Worm (Caenorhabditis elegans) whole organism, L4 larva: ENCODE data around the gene srbc-7.

Experiments
- ama-1 ChIP-seq: fragments of 150-350 bp; optimal IDR thresholded peaks from 2 replicates; lab custom pipeline; 2014; ENCODE audit warnings: inconsistent platforms, mixed read lengths
- madf-5 ChIP-seq, 2 experiments: fragments of 200-800 bp; sonication (Bioruptor generic); IDR thresholded peaks; 2 replicates each; pipeline ENCODE4 v1.3.6; 2022; ENCODE audit warnings: missing compliant biosample characterization in 2 of 2, missing genetic modification characterization in 2 of 2
- nhr-11 ChIP-seq: fragments of 150-350 bp; optimal IDR thresholded peaks from 2 replicates; lab custom pipeline; 2014; ENCODE audit warnings: missing biosample characterization, missing genetic modification characterization
- pqm-1 ChIP-seq: sonication (generic microtip); optimal IDR thresholded peaks from 2 replicates; lab custom pipeline; 2017; ENCODE audit warnings: missing biosample characterization, missing genetic modification characterization
- unc-62 ChIP-seq, 3 experiments: fragments of 150-350 bp in 1 of 3; sonication (generic microtip); optimal IDR thresholded peaks in 2 of 3; peaks in 1 of 3; 1 replicate in 1 of 3; 2 replicates in 2 of 3; lab custom pipeline; 2014 to 2017; ENCODE audit warnings: missing biosample characterization in 3 of 3, missing genetic modification characterization in 3 of 3, missing genetic modification reagents in 3 of 3, missing genotype in 1 of 3

DNA sequence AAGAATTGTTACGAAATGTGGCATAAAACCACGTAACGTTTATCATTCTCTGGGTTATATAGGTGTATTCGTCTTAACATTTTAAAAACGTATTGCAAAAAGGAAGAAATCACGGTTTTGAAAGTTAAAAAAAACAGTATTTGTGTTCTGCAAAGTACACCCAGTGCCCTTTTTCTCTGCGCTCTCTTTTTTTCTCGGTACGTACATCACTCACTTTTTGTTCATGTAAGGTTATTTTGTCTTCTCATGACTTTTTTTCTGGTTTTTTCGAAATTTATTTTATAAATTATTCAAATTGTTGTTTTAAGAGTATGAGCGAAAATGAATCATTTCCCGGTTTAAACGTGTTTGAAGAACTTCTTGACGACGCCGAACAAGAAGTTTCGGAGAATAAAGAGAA, 40.5 kb downstream of the srbc-7 start, which contains the start of gene F25E5.5:
- TF ChIP-seq madf-5 (GFP tag; IDR thresholded peaks at IDR 0.05; lab: Robert Waterston, UW) (no peak), nhr-11 (no peak), pqm-1 (tag; lab: Kevin White, UChicago) (no peak), ama-1 (lab: Kevin White, UChicago) (no peak), unc-62 (GFP tag; optimal IDR thresholded peaks at IDR 0.05 in 1 of 2; lab: Kevin White, UChicago) (no peak), unc-62 (tag; optimal IDR thresholded peaks at IDR 0.05; lab: Kevin White, UChicago) (no peak)
